Fruit fly (Drosophila melanogaster): Measurements from ENCODE around the gene MsrA.

- TF ChIP-seq cic (GFP tag; optimal IDR thresholded peaks at IDR 0.05) (no peak), Mnt (GFP tag; optimal IDR thresholded peaks at IDR 0.05) (no peak), Clk (GFP tag; optimal IDR thresholded peaks at IDR 0.05) (no peak), CG7045 (GFP tag; optimal IDR thresholded peaks at IDR 0.05) (no peak), kay (GFP tag; ENCODE audit: borderline replicate concordance) (no peak), CG14711 (tag; optimal IDR thresholded peaks at IDR 0.05) (no peak), CG11617 (GFP tag; optimal IDR thresholded peaks at IDR 0.05) (no peak), CG7101 (tag; optimal IDR thresholded peaks at IDR 0.05) (no peak), toe (GFP tag; optimal IDR thresholded peaks at IDR 0.05) (no peak), CG1620 (GFP tag; optimal IDR thresholded peaks at IDR 0.05) (no peak), tj (GFP tag; optimal IDR thresholded peaks at IDR 0.05) (no peak), pad (GFP tag; optimal IDR thresholded peaks at IDR 0.05) (no peak)
Measured at dm6 chr3L:15540682-15541081, 29.8 kb downstream of the MsrA start.
